Worm (Caenorhabditis elegans): ENCODE measurements around the gene rfk-1.

DNA sequence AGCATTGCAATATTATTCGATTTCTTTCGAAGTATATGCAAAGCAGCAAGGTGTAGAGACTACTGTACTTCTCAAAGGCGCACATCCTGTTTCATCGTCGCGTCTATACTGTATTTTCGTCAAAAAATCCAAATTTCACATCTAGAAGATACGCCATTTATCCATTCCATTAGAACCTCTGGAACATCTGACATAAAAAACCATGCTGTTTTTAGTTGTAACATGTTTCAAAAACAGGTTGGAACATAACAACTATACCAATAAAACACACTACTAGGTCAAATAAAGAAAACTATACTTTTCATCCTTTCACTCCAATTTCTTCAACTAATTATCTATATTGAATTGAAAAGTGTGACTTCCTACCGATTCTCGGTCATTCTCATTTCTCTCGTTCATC, 48.9 kb downstream of the rfk-1 start, which contains the start of gene ugt-59:
- TF ChIP-seq unc-62 (GFP tag; optimal IDR thresholded peaks at IDR 0.05): no peak
- no peak for TF ChIP-seq aly-2 (tag; optimal IDR thresholded peaks at IDR 0.05)
- TF ChIP-seq ceh-28 (tag; optimal IDR thresholded peaks at IDR 0.05): no peak
- no peak for TF ChIP-seq nhr-11 (tag; optimal IDR thresholded peaks at IDR 0.05)
- no peak for TF ChIP-seq nfya-1 (tag; optimal IDR thresholded peaks at IDR 0.05; ENCODE audit: insufficient read depth)
- no peak for TF ChIP-seq lsy-12 (tag; optimal IDR thresholded peaks at IDR 0.05)
- TF ChIP-seq mdl-1 (tag; optimal IDR thresholded peaks at IDR 0.05): no peak
- no peak for TF ChIP-seq snpc-4 (tag; optimal IDR thresholded peaks at IDR 0.05)
- no peak for TF ChIP-seq elt-2 (tag; optimal IDR thresholded peaks at IDR 0.05)
- no peak for TF ChIP-seq lin-39 (tag; optimal IDR thresholded peaks at IDR 0.05)
- TF ChIP-seq nhr-237 (tag; optimal IDR thresholded peaks at IDR 0.05): no peak
